ENCODE assay signal across 5 worm cellular contexts in genomic region chrIII:2471855-2472254, ce11.
A peak's percentile ranks its signal among the peaks of the same experiment; 100 is the strongest.
TF ChIP-seq lines count a peak whose summit lies in the region.

No protein-coding gene starts in this region.

TF ChIP-seq in whole organism, L1 larva, 84 proteins besides CTCF, POLR2A, EP300 and RAD21 (continues in another document):
- no peak for TF ChIP-seq nhr-237 (tag; optimal IDR thresholded peaks at IDR 0.05; lab: Kevin White, UChicago)
- TF ChIP-seq ceh-8 (GFP tag; optimal IDR thresholded peaks at IDR 0.05; lab: Kevin White, UChicago), result no peak
- TF ChIP-seq pqm-1 (tag; optimal IDR thresholded peaks at IDR 0.05; lab: Kevin White, UChicago), result no peak
- TF ChIP-seq ceh-63 (GFP tag; optimal IDR thresholded peaks at IDR 0.05; lab: Kevin White, UChicago), result no peak
- TF ChIP-seq lin-39 (tag; optimal IDR thresholded peaks at IDR 0.05; lab: Kevin White, UChicago), result no peak
- peak; percentile 50 for TF ChIP-seq lin-15B (tag; optimal IDR thresholded peaks at IDR 0.05; lab: Kevin White, UChicago)
- peak; percentile 24 for TF ChIP-seq lin-13 (GFP tag; optimal IDR thresholded peaks at IDR 0.05; lab: Kevin White, UChicago)
- no peak for TF ChIP-seq snpc-4 (tag; optimal IDR thresholded peaks at IDR 0.05; lab: Kevin White, UChicago)
- TF ChIP-seq isw-1 (GFP tag; IDR thresholded peaks at IDR 0.05; lab: Robert Waterston, UW), result peak; percentile 34; the same call in 1 of the 2 replicates
- TF ChIP-seq fos-1 (tag; optimal IDR thresholded peaks at IDR 0.05; lab: Kevin White, UChicago), result no peak
- no peak for TF ChIP-seq fkh-4 (tag; optimal IDR thresholded peaks at IDR 0.05; lab: Kevin White, UChicago; ENCODE audit: borderline replicate concordance)
- TF ChIP-seq nhr-76 (tag; optimal IDR thresholded peaks at IDR 0.05; lab: Kevin White, UChicago), result no peak
- TF ChIP-seq vab-15 (tag; optimal IDR thresholded peaks at IDR 0.05; lab: Kevin White, UChicago), result no peak
- TF ChIP-seq nhr-11 (tag; optimal IDR thresholded peaks at IDR 0.05; lab: Kevin White, UChicago), result no peak
- no peak for TF ChIP-seq efl-3 (GFP tag; optimal IDR thresholded peaks at IDR 0.05; lab: Kevin White, UChicago)
- TF ChIP-seq grh-1 (GFP tag; IDR thresholded peaks at IDR 0.05; lab: Robert Waterston, UW), result no peak
- peak; percentile 78 for TF ChIP-seq skn-1 (tag; optimal IDR thresholded peaks at IDR 0.05; lab: Kevin White, UChicago)
- no peak for TF ChIP-seq ces-1 (GFP tag; optimal IDR thresholded peaks at IDR 0.05; lab: Kevin White, UChicago)

TF ChIP-seq in whole organism, L3 larva, 47 proteins besides CTCF, POLR2A, EP300 and RAD21:
- TF ChIP-seq fkh-10 (GFP tag; optimal IDR thresholded peaks at IDR 0.05; lab: Kevin White, UChicago), result peak; percentile 21
- TF ChIP-seq pha-4 (tag; optimal IDR thresholded peaks at IDR 0.05; lab: Kevin White, UChicago), result peak; percentile 84
- peak; percentile 42 for TF ChIP-seq nhr-25 (tag; optimal IDR thresholded peaks at IDR 0.05; lab: Kevin White, UChicago)
- TF ChIP-seq nhr-76 (tag; optimal IDR thresholded peaks at IDR 0.05; lab: Kevin White, UChicago), result no peak
- peak; percentile 53 for TF ChIP-seq lin-15B (tag; optimal IDR thresholded peaks at IDR 0.05; lab: Kevin White, UChicago)
- peak; percentile 20 for TF ChIP-seq egl-27 (tag; optimal IDR thresholded peaks at IDR 0.05; lab: Kevin White, UChicago)
- TF ChIP-seq elt-2 (tag; optimal IDR thresholded peaks at IDR 0.05; lab: Kevin White, UChicago), result peak; percentile 44
- TF ChIP-seq lsy-12 (tag; optimal IDR thresholded peaks at IDR 0.05; lab: Kevin White, UChicago), result no peak
- peak; percentile 60 for TF ChIP-seq lin-39 (tag; optimal IDR thresholded peaks at IDR 0.05; lab: Kevin White, UChicago)
- TF ChIP-seq hmg-11 (tag; optimal IDR thresholded peaks at IDR 0.05; lab: Kevin White, UChicago), result peak; percentile 83
- peak; percentile 69 for TF ChIP-seq nfya-1 (tag; optimal IDR thresholded peaks at IDR 0.05; lab: Kevin White, UChicago; ENCODE audit: insufficient read depth)
- no peak for TF ChIP-seq nhr-28 (tag; optimal IDR thresholded peaks at IDR 0.05; lab: Kevin White, UChicago)
- no peak for TF ChIP-seq nhr-43 (tag; optimal IDR thresholded peaks at IDR 0.05; lab: Kevin White, UChicago; ENCODE audit: poor library complexity, severe bottlenecking)
- TF ChIP-seq pqm-1 (tag; optimal IDR thresholded peaks at IDR 0.05; lab: Kevin White, UChicago), result peak; percentile 2
- no peak for TF ChIP-seq elt-1 (tag; optimal IDR thresholded peaks at IDR 0.05; lab: Kevin White, UChicago)
- TF ChIP-seq ceh-16 (tag; optimal IDR thresholded peaks at IDR 0.05; lab: Kevin White, UChicago), result no peak
- no peak for TF ChIP-seq snpc-4 (tag; optimal IDR thresholded peaks at IDR 0.05; lab: Kevin White, UChicago)

TF ChIP-seq in whole organism, early embryonic, 17 proteins besides CTCF, POLR2A, EP300 and RAD21:
- TF ChIP-seq hmbx-1 (tag; optimal IDR thresholded peaks at IDR 0.05; lab: Kevin White, UChicago), result no peak
- peak; percentile 69 for TF ChIP-seq F13C5.2 (tag; optimal IDR thresholded peaks at IDR 0.05; lab: Kevin White, UChicago)
- no peak for TF ChIP-seq tbx-11 (GFP tag; IDR thresholded peaks at IDR 0.05; lab: Robert Waterston, UW)
- no peak for TF ChIP-seq tbx-37 (GFP tag; conservative IDR thresholded peaks at IDR 0.05; lab: Robert Waterston, UW)
TF ChIP-seq in whole organism, early embryonic: peak in this region for 1.

TF ChIP-seq in whole organism, midembryonic, 9 proteins besides CTCF, POLR2A, EP300 and RAD21:
- TF ChIP-seq flt-1 (GFP tag; IDR thresholded peaks at IDR 0.05; lab: Robert Waterston, UW) (peak; percentile 78), ztf-29 (GFP tag; IDR thresholded peaks at IDR 0.05; lab: Robert Waterston, UW) (no peak), ztf-23 (GFP tag; IDR thresholded peaks at IDR 0.05; lab: Robert Waterston, UW) (0 out of 2 replicates have a peak, but pooled peaks have one; percentile 20)

TF ChIP-seq in whole organism, young adult, 124 proteins besides CTCF, POLR2A, EP300 and RAD21:
- TF ChIP-seq cebp-1 (GFP tag; IDR thresholded peaks at IDR 0.05; lab: Robert Waterston, UW) (no peak), cebp-1 (tag; optimal IDR thresholded peaks at IDR 0.05; lab: Kevin White, UChicago) (peak; percentile 57), lin-35 (GFP tag; optimal IDR thresholded peaks at IDR 0.05; lab: Kevin White, UChicago) (peak in 1 of 3 experiments; percentile 22), lir-1 (GFP tag; conservative IDR thresholded peaks at IDR 0.05; lab: Robert Waterston, UW) (no peak), aptf-3 (GFP tag; IDR thresholded peaks at IDR 0.05; lab: Robert Waterston, UW) (no peak), madf-3 (GFP tag; IDR thresholded peaks at IDR 0.05; lab: Robert Waterston, UW) (no peak), tbp1 (GFP tag; optimal IDR thresholded peaks at IDR 0.05; lab: Kevin White, UChicago) (peak; percentile 1), Y53F4B.3 (GFP tag; IDR thresholded peaks at IDR 0.05; lab: Robert Waterston, UW) (no peak), K11D2.4 (GFP tag; IDR thresholded peaks at IDR 0.05; lab: Robert Waterston, UW) (0 out of 2 replicates have a peak, but pooled peaks have one; percentile 11), ceh-91 (GFP tag; IDR thresholded peaks at IDR 0.05; lab: Robert Waterston, UW) (no peak), egl-18 (GFP tag; IDR thresholded peaks at IDR 0.05; lab: Robert Waterston, UW) (no peak), nhr-80 (tag; optimal IDR thresholded peaks at IDR 0.05; lab: Kevin White, UChicago) (peak; percentile 38), dox-1 (GFP tag; IDR thresholded peaks at IDR 0.05; lab: Robert Waterston, UW) (peak; percentile 53; the same call in 1 of the 2 replicates), attf-5 (GFP tag; optimal IDR thresholded peaks at IDR 0.05; lab: Kevin White, UChicago) (peak; percentile 72), ceh-58 (GFP tag; IDR thresholded peaks at IDR 0.05; lab: Robert Waterston, UW) (no peak), T26A5.8 (tag; optimal IDR thresholded peaks at IDR 0.05; lab: Kevin White, UChicago) (no peak), let-607 (tag; optimal IDR thresholded peaks at IDR 0.05; lab: Kevin White, UChicago) (no peak), egrh-3 (GFP tag; IDR thresholded peaks at IDR 0.05; lab: Robert Waterston, UW) (peak; percentile 73), pbrm-1 (GFP tag; IDR thresholded peaks at IDR 0.05; lab: Robert Waterston, UW) (no peak), hmg-20 (GFP tag; IDR thresholded peaks at IDR 0.05; lab: Robert Waterston, UW) (no peak), ceh-40 (GFP tag; IDR thresholded peaks at IDR 0.05; lab: Robert Waterston, UW) (no peak), ceh-79 (tag; optimal IDR thresholded peaks at IDR 0.05; lab: Kevin White, UChicago) (no peak), zfh-2 (GFP tag; conservative IDR thresholded peaks at IDR 0.05; lab: Robert Waterston, UW) (peak; percentile 64), lag-1 (GFP tag; IDR thresholded peaks at IDR 0.05; lab: Robert Waterston, UW) (no peak), F57A8.1 (GFP tag; optimal IDR thresholded peaks at IDR 0.05; lab: Kevin White, UChicago) (no peak), snpc-4 (GFP tag; optimal IDR thresholded peaks at IDR 0.05; lab: Kevin White, UChicago) (no peak), snpc-4 (tag; optimal IDR thresholded peaks at IDR 0.05; lab: Kevin White, UChicago) (peak in 1 of 4 experiments; percentile 14), rcor-1 (GFP tag; IDR thresholded peaks at IDR 0.05; lab: Robert Waterston, UW) (0 out of 2 replicates have a peak, but pooled peaks have one; percentile 38), hmg-1.2 (GFP tag; IDR thresholded peaks at IDR 0.05; lab: Robert Waterston, UW) (peak; percentile 56; the same call in 1 of the 2 replicates), tlf-1 (GFP tag; optimal IDR thresholded peaks at IDR 0.05; lab: Kevin White, UChicago) (no peak), ceh-27 (GFP tag; optimal IDR thresholded peaks at IDR 0.05; lab: Kevin White, UChicago) (peak; percentile 57), somi-1 (GFP tag; optimal IDR thresholded peaks at IDR 0.05; lab: Kevin White, UChicago) (no peak), fkh-3 (tag; optimal IDR thresholded peaks at IDR 0.05; lab: Kevin White, UChicago) (no peak), ets-4 (GFP tag; optimal IDR thresholded peaks at IDR 0.05; lab: Kevin White, UChicago) (no peak), mcd-1 (GFP tag; IDR thresholded peaks at IDR 0.05; lab: Robert Waterston, UW) (peak; percentile 56), tbx-9 (tag; optimal IDR thresholded peaks at IDR 0.05; lab: Kevin White, UChicago; ENCODE audit: borderline replicate concordance) (no peak), F23B12.7 (tag; optimal IDR thresholded peaks at IDR 0.05; lab: Kevin White, UChicago; ENCODE audit: insufficient read depth) (peak; percentile 11)

Comparison
In these comparisons a context has a peak if more than half of its experiments do, and no peak if none do; other contexts are left out.
1. Of the 8 proteins assayed by ChIP-seq in both whole organism, young adult and whole organism, L1 larva: peak only in whole organism, young adult: none; only in whole organism, L1 larva: dpl-1, efl-1 and unc-130; in both: none; in neither: 3; mixed calls (peak in some experiments, not most) for 2.